Worm (Caenorhabditis elegans) whole organism, young adult: ENCODE data around the gene rab-7.

Experiments used
- F57A8.1 ChIP-seq: fragments of 200-800 bp; sonication (Bioruptor generic); optimal IDR thresholded peaks from 2 replicates; lab custom pipeline; 2018; ENCODE audit warnings: mild to moderate bottlenecking, missing genetic modification characterization, moderate library complexity, missing compliant biosample characterization
- dox-1 ChIP-seq: fragments of 200-800 bp; sonication (Bioruptor generic); IDR thresholded peaks from 2 replicates; pipeline ENCODE4 v1.3.6; 2022; ENCODE audit warnings: missing genetic modification reagents, missing genetic modification characterization, missing compliant biosample characterization
- ets-4 ChIP-seq: fragments of 200-800 bp; sonication (Bioruptor generic); optimal IDR thresholded peaks from 2 replicates; lab custom pipeline; 2018; ENCODE audit warnings: mild to moderate bottlenecking, missing genetic modification characterization, missing compliant biosample characterization
- lsl-1 ChIP-seq: fragments of 200-800 bp; sonication (Bioruptor generic); optimal IDR thresholded peaks from 2 replicates; lab custom pipeline; 2018; ENCODE audit warnings: mild to moderate bottlenecking, missing genetic modification characterization, moderate library complexity, missing compliant biosample characterization
- madf-3 ChIP-seq: fragments of 200-800 bp; sonication (Bioruptor generic); IDR thresholded peaks from 2 replicates; pipeline ENCODE4 v1.3.6; 2022; ENCODE audit warnings: missing genetic modification reagents, missing genetic modification characterization, missing compliant biosample characterization
- madf-8 ChIP-seq: fragments of 200-800 bp; sonication (Bioruptor generic); conservative IDR thresholded peaks from 2 replicates; pipeline ENCODE4 v1.3.6; 2022; ENCODE audit warnings: missing genetic modification reagents, missing genetic modification characterization, missing compliant biosample characterization
- nfya-2 ChIP-seq: fragments of 200-800 bp; sonication (Bioruptor generic); IDR thresholded peaks from 2 replicates; pipeline ENCODE4 v1.3.6; 2022; ENCODE audit warnings: missing genetic modification reagents, missing genetic modification characterization, missing compliant biosample characterization
- nhr-27 ChIP-seq: fragments of 200-800 bp; sonication (Bioruptor generic); optimal IDR thresholded peaks from 2 replicates; lab custom pipeline; 2018; ENCODE audit warnings: mild to moderate bottlenecking, missing genetic modification characterization, moderate library complexity, missing compliant biosample characterization
- rpc-1 ChIP-seq, 2 experiments: fragments of 150-350 bp in 1 of 2; sonication (generic microtip) in 1 of 2; optimal IDR thresholded peaks; 2 replicates each; lab custom pipeline; 2014 to 2018; ENCODE audit warnings: missing biosample characterization in 1 of 2, missing genetic modification characterization in 1 of 2, missing genetic modification reagents in 1 of 2, missing genotype in 1 of 2

- TF ChIP-seq dox-1 (GFP tag; lab: Robert Waterston, UW) (peak; percentile 20; the same call in 1 of the 2 replicates), rpc-1 (optimal IDR thresholded peaks at IDR 0.05; lab: Kevin White, UChicago) (no peak), rpc-1 (tag; optimal IDR thresholded peaks at IDR 0.05; lab: Kevin White, UChicago) (no peak), lsl-1 (GFP tag; lab: Kevin White, UChicago) (no peak), ets-4 (GFP tag; lab: Kevin White, UChicago) (no peak), madf-8 (no peak), nhr-27 (no peak), F57A8.1 (GFP tag; lab: Kevin White, UChicago) (no peak), madf-3 (GFP tag; lab: Robert Waterston, UW) (0 out of 2 replicates have a peak, but pooled peaks have one; percentile 15), nfya-2 (GFP tag; lab: Robert Waterston, UW) (0 out of 2 replicates have a peak, but pooled peaks have one; percentile 64)
These were observed 1.9 kb downstream of the rab-7 start for ce11 chrII:11964847-11965246.
